Worm (Caenorhabditis elegans): Measurements from ENCODE around the gene C53A5.16.

DNA sequence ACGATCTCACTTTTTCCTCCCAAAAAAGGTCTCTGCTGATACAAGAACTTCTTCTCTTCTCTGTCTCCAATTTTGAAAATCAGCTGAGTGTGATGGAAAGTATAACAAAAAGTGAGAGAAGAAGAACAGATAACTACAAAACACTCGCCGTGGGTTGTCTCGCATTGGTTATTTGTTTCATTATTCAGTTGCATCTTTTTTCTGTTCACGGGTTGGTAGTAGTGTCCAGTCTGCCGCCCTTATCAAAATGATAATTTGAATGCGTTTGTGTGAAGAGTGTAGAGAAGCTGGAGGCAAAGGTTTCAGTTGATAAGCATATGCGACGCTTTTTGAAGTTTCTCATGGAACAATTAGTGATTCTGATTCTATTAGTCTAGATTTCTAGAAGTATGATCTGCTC lies 19.3 kb downstream of the C53A5.16 start:
- TF ChIP-seq nhr-76 (tag; optimal IDR thresholded peaks at IDR 0.05) (no peak), snpc-4 (tag; optimal IDR thresholded peaks at IDR 0.05) (no peak), lin-13 (GFP tag; optimal IDR thresholded peaks at IDR 0.05) (no peak)

Data from whole organism, L1 larva.